Worm (Caenorhabditis elegans) whole organism, L1 larva: ENCODE data around the gene F58G1.8.

Experiments used
- F16B12.6 ChIP-seq: fragments of 150-350 bp; optimal IDR thresholded peaks from 2 replicates; lab custom pipeline; 2014; ENCODE audit warnings: missing biosample characterization, missing genetic modification characterization
- Y116A8C.19 ChIP-seq: sonication (generic microtip); optimal IDR thresholded peaks from 2 replicates; lab custom pipeline; 2016; ENCODE audit warnings: missing compliant biosample characterization, missing genetic modification characterization, borderline replicate concordance
- alr-1 ChIP-seq: fragments of 200-800 bp; sonication (Bioruptor generic); optimal IDR thresholded peaks from 2 replicates; lab custom pipeline; 2018; ENCODE audit warnings: borderline replicate concordance, mild to moderate bottlenecking, missing genetic modification characterization, missing compliant biosample characterization
- ama-1 ChIP-seq: fragments of 150-350 bp; optimal IDR thresholded peaks from 2 replicates; lab custom pipeline; 2014
- blmp-1 ChIP-seq: fragments of 150-350 bp; optimal IDR thresholded peaks from 2 replicates; lab custom pipeline; 2014; ENCODE audit warnings: missing biosample characterization, missing genetic modification characterization
- ceh-63 ChIP-seq: fragments of 200-800 bp; sonication (Bioruptor generic); optimal IDR thresholded peaks from 2 replicates; lab custom pipeline; 2018; ENCODE audit warnings: mild to moderate bottlenecking, missing genetic modification characterization, missing compliant biosample characterization
- ceh-8 ChIP-seq: fragments of 200-800 bp; sonication (Bioruptor generic); optimal IDR thresholded peaks from 2 replicates; lab custom pipeline; 2018; ENCODE audit warnings: mild to moderate bottlenecking, missing genetic modification characterization, moderate library complexity, missing compliant biosample characterization
- ceh-82 ChIP-seq, 3 experiments: fragments of 150-350 bp in 1 of 3; sonication (generic microtip) in 2 of 3; optimal IDR thresholded peaks; 2 replicates each; lab custom pipeline; 2014 to 2017; ENCODE audit warnings: missing biosample characterization in 3 of 3, missing genetic modification characterization in 3 of 3
- ceh-90 ChIP-seq: sonication (generic microtip); optimal IDR thresholded peaks from 2 replicates; lab custom pipeline; 2016; ENCODE audit warnings: missing genetic modification characterization, missing compliant biosample characterization
- dpl-1 ChIP-seq, 3 experiments: fragments of 150-350 bp in 2 of 3; sonication (generic microtip) in 1 of 3; optimal IDR thresholded peaks; 2 replicates each; lab custom pipeline; 2014 to 2017; ENCODE audit warnings: missing biosample characterization in 3 of 3, missing genetic modification characterization in 3 of 3, missing genetic modification reagents in 3 of 3
- efl-1 ChIP-seq, 4 experiments: fragments of 150-350 bp; optimal IDR thresholded peaks in 3 of 4; peaks in 1 of 4; 1 replicate in 1 of 4; 2 replicates in 3 of 4; lab custom pipeline; 2014; ENCODE audit warnings: missing biosample characterization in 2 of 4, missing genetic modification characterization in 2 of 4, missing genetic modification reagents in 2 of 4
- elt-2 ChIP-seq: sonication (generic microtip); optimal IDR thresholded peaks from 2 replicates; lab custom pipeline; 2016; ENCODE audit warnings: missing genetic modification characterization, mild to moderate bottlenecking, inconsistent platforms, missing compliant biosample characterization, missing genetic modification reagents
- elt-3 ChIP-seq, 6 experiments: fragments of 150-350 bp in 1 of 6; sonication (generic microtip); optimal IDR thresholded peaks; 2 replicates each; lab custom pipeline; 2017 to 2018; ENCODE audit warnings: missing biosample characterization in 6 of 6, missing genetic modification characterization in 6 of 6, inconsistent platforms in 1 of 6
- fkh-4 ChIP-seq: sonication (generic microtip); optimal IDR thresholded peaks from 2 replicates; lab custom pipeline; 2016; ENCODE audit warnings: missing compliant biosample characterization, missing genetic modification characterization, borderline replicate concordance
- fkh-8 ChIP-seq: sonication (generic microtip); optimal IDR thresholded peaks from 2 replicates; lab custom pipeline; 2016; ENCODE audit warnings: mild to moderate bottlenecking, missing genetic modification characterization, missing compliant biosample characterization
- hlh-17 ChIP-seq: fragments of 200-800 bp; sonication (Bioruptor generic); optimal IDR thresholded peaks from 2 replicates; lab custom pipeline; 2018; ENCODE audit warnings: missing genetic modification characterization, mild to moderate bottlenecking, missing compliant biosample characterization, moderate library complexity, borderline replicate concordance
- irx-1 ChIP-seq: sonication (generic microtip); optimal IDR thresholded peaks from 2 replicates; lab custom pipeline; 2016; ENCODE audit warnings: missing genetic modification characterization, missing compliant biosample characterization
- jun-1 ChIP-seq: fragments of 150-350 bp; optimal IDR thresholded peaks from 2 replicates; lab custom pipeline; 2014; ENCODE audit warnings: missing biosample characterization, missing genetic modification reagents, missing genetic modification characterization
- lin-14 ChIP-seq: fragments of 200-800 bp; sonication (Bioruptor generic); optimal IDR thresholded peaks from 2 replicates; lab custom pipeline; 2018; ENCODE audit warnings: mild to moderate bottlenecking, missing genetic modification characterization, moderate library complexity, missing compliant biosample characterization
- lin-15B ChIP-seq: fragments of 150-350 bp; sonication (generic microtip); optimal IDR thresholded peaks from 3 replicates; lab custom pipeline; 2014; ENCODE audit warnings: missing biosample characterization, missing genetic modification characterization
- lin-35 ChIP-seq, 2 experiments: fragments of 150-350 bp; optimal IDR thresholded peaks; 2 replicates each; lab custom pipeline; 2014; ENCODE audit warnings: missing biosample characterization in 2 of 2, missing genetic modification characterization in 2 of 2, missing genetic modification reagents in 2 of 2
- lin-39 ChIP-seq: fragments of 150-350 bp; optimal IDR thresholded peaks from 2 replicates; lab custom pipeline; 2014; ENCODE audit warnings: missing biosample characterization, missing genetic modification reagents, missing genetic modification characterization
- lsy-2 ChIP-seq, 2 experiments: fragments of 150-350 bp; optimal IDR thresholded peaks; 2 replicates each; lab custom pipeline; 2014; ENCODE audit warnings: missing biosample characterization in 2 of 2, missing genetic modification characterization in 2 of 2
- mab-9 ChIP-seq: fragments of 200-800 bp; sonication (Bioruptor generic); IDR thresholded peaks from 2 replicates; pipeline ENCODE4 v1.3.6; 2022; ENCODE audit warnings: missing genetic modification reagents, missing genetic modification characterization, missing compliant biosample characterization
- mep-1 ChIP-seq: fragments of 150-350 bp; optimal IDR thresholded peaks from 2 replicates; lab custom pipeline; 2014; ENCODE audit warnings: missing biosample characterization, missing genetic modification characterization
- nhr-11 ChIP-seq: fragments of 150-350 bp; optimal IDR thresholded peaks from 2 replicates; lab custom pipeline; 2014; ENCODE audit warnings: missing biosample characterization, missing genetic modification characterization
- nhr-19 ChIP-seq: fragments of 200-800 bp; sonication (Bioruptor generic); conservative IDR thresholded peaks from 2 replicates; pipeline ENCODE4 v1.3.6; 2022; ENCODE audit warnings: missing genetic modification characterization, missing compliant biosample characterization
- nhr-20 ChIP-seq: sonication (generic microtip); optimal IDR thresholded peaks from 2 replicates; lab custom pipeline; 2016; ENCODE audit warnings: mild to moderate bottlenecking, missing genetic modification characterization, missing compliant biosample characterization
- nhr-28 ChIP-seq: fragments of 150-350 bp; optimal IDR thresholded peaks from 2 replicates; lab custom pipeline; 2014; ENCODE audit warnings: missing biosample characterization, missing genetic modification characterization
- nhr-71 ChIP-seq: sonication (generic microtip); optimal IDR thresholded peaks from 2 replicates; lab custom pipeline; 2016; ENCODE audit warnings: mild to moderate bottlenecking, missing genetic modification characterization, moderate library complexity, missing compliant biosample characterization
- nhr-77 ChIP-seq: fragments of 150-350 bp; optimal IDR thresholded peaks from 2 replicates; lab custom pipeline; 2014; ENCODE audit warnings: missing biosample characterization, missing genetic modification characterization
- nhr-84 ChIP-seq: sonication (generic microtip); optimal IDR thresholded peaks from 2 replicates; lab custom pipeline; 2017; ENCODE audit warnings: missing biosample characterization, missing genetic modification characterization
- nhr-85 ChIP-seq: sonication (generic microtip); peaks from one replicate; lab custom pipeline; 2016; ENCODE audit warnings: missing genetic modification characterization, inconsistent platforms, missing compliant biosample characterization
- nhr-90 ChIP-seq: sonication (generic microtip); optimal IDR thresholded peaks from 2 replicates; lab custom pipeline; 2016; ENCODE audit warnings: mild to moderate bottlenecking, missing genetic modification characterization, missing compliant biosample characterization; ENCODE audit not compliant: poor library complexity
- pag-3 ChIP-seq: sonication (generic microtip); optimal IDR thresholded peaks from 2 replicates; lab custom pipeline; 2017; ENCODE audit warnings: missing genetic modification characterization, mild to moderate bottlenecking, missing compliant biosample characterization, antibody characterized with exemption, borderline replicate concordance; ENCODE audit not compliant: insufficient read depth
- pqm-1 ChIP-seq: sonication (generic microtip); optimal IDR thresholded peaks from 3 replicates; lab custom pipeline; 2017; ENCODE audit warnings: missing biosample characterization, missing genetic modification characterization
- snu-23 ChIP-seq: sonication (generic microtip); optimal IDR thresholded peaks from 2 replicates; lab custom pipeline; 2016; ENCODE audit warnings: missing genetic modification characterization, missing compliant biosample characterization
- sptf-1 ChIP-seq: fragments of 150-350 bp; optimal IDR thresholded peaks from 2 replicates; lab custom pipeline; 2014; ENCODE audit warnings: missing biosample characterization, missing genetic modification characterization
- sup-37 ChIP-seq: fragments of 200-800 bp; sonication (Bioruptor generic); optimal IDR thresholded peaks from 2 replicates; lab custom pipeline; 2018; ENCODE audit warnings: mild to moderate bottlenecking, missing genetic modification characterization, missing compliant biosample characterization
- swsn-7 ChIP-seq: sonication (generic microtip); optimal IDR thresholded peaks from 2 replicates; lab custom pipeline; 2016; ENCODE audit warnings: missing genetic modification characterization, missing compliant biosample characterization
- tbx-2 ChIP-seq: sonication (generic microtip); optimal IDR thresholded peaks from 2 replicates; lab custom pipeline; 2016; ENCODE audit warnings: missing genetic modification characterization, missing compliant biosample characterization
- unc-30 ChIP-seq: sonication (generic microtip); optimal IDR thresholded peaks from 2 replicates; lab custom pipeline; 2017; ENCODE audit warnings: missing biosample characterization, missing genetic modification characterization
- unc-62 ChIP-seq: fragments of 150-350 bp; optimal IDR thresholded peaks from 2 replicates; lab custom pipeline; 2014; ENCODE audit warnings: missing biosample characterization, missing genetic modification reagents, missing genetic modification characterization
- unc-86 ChIP-seq: sonication (generic microtip); optimal IDR thresholded peaks from 2 replicates; lab custom pipeline; 2016; ENCODE audit warnings: missing genetic modification characterization, missing compliant biosample characterization
- vab-15 ChIP-seq: sonication (generic microtip); optimal IDR thresholded peaks from 2 replicates; lab custom pipeline; 2017; ENCODE audit warnings: missing genotype, mild to moderate bottlenecking, missing genetic modification characterization, missing compliant biosample characterization

F58G1.8 gene

DNA sequence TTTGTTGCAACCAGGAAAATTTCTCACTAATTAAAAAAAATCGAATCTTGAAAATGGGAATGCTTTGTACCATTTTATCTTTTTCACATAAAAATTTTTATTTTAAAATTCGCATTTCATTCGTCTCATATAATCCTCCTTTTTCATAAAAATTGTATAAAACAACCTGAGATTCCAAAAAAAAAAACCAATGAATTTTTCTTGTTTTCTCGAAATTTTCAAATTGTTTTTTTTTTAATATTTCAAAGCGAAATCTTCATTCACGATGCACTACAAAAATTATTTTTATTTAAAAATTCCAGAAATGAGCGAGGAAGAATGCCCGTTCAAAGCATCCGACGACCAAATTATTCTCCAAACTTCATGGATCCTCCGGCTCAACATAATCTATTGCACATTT, 40.5 kb downstream of the F58G1.8 start, which contains the start of gene sra-14:
Gene sra-14, plus strand, starts transcription at position 301 of the 400 bp plus-strand sequence.
- TF ChIP-seq sptf-1 (tag; lab: Kevin White, UChicago) = no peak
- TF ChIP-seq mep-1 (tag; lab: Kevin White, UChicago) = no peak
- no peak for TF ChIP-seq nhr-85 (tag; lab: Kevin White, UChicago)
- TF ChIP-seq ceh-63 (GFP tag; lab: Kevin White, UChicago) = no peak
- no peak for TF ChIP-seq unc-30 (tag; lab: Kevin White, UChicago)
- no peak for TF ChIP-seq alr-1 (tag; lab: Kevin White, UChicago)
- no peak for TF ChIP-seq Y116A8C.19 (tag; lab: Kevin White, UChicago)
- TF ChIP-seq lin-14 (GFP tag; lab: Kevin White, UChicago) = no peak

DNA sequence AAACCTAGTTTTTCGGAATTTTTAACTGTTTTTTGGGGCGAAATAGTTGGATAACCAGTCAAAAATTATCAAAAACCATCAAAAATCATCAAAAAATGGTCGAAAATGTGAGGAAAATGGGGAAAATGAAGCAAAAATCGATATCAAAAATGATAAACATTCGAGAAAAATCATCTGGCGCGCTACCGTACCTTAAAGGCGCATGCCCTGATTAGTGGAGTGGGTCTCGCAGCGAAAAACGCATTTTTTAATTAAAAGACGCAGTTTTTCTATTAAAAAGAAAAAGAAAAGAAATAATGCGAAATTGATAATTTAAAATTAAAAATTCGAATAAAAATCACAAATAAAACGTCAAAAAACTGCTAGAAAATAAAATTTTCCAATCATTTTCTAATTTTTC, 45.0 kb downstream of the F58G1.8 start, which contains the start of gene F35C5.1:
Gene F35C5.1, plus strand, starts transcription at position 399 of the 400 bp plus-strand sequence.
- TF ChIP-seq vab-15 (tag; lab: Kevin White, UChicago) (no peak), fkh-4 (tag; lab: Kevin White, UChicago) (no peak)

DNA sequence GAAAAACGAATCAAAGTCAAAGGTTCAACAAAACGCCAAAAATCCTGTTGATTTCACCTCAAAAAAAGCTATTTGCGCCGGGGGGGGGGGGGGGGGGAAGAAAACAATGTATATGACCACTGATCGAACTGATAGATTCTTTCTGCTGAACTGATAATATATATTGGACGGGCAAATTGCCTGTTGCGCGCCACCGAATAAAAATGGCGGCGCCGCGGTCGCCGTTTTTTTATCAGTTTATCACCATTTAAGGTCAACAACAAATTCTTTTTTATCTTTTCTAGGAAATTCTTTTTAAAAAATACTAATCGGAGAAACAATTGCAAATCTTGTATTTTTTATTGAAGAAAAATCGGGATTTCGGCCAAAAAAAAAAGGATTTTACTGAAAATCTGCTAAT, 45.7 kb downstream of the F58G1.8 start:
- no peak for TF ChIP-seq F16B12.6 (tag; lab: Kevin White, UChicago)
- TF ChIP-seq ceh-90 (tag; lab: Kevin White, UChicago) = no peak
- no peak for TF ChIP-seq hlh-17
- TF ChIP-seq elt-2 = peak; percentile 73
- TF ChIP-seq elt-3 (tag; optimal IDR thresholded peaks at IDR 0.05; lab: Kevin White, UChicago) = peak in 1 of 6 experiments; percentile 70
- TF ChIP-seq nhr-28 (tag; lab: Kevin White, UChicago) = no peak
- TF ChIP-seq blmp-1 = peak; percentile 20
- TF ChIP-seq sptf-1 (tag; lab: Kevin White, UChicago) = no peak
- 0 out of 2 replicates have a peak, but pooled peaks have one; percentile 8 for TF ChIP-seq nhr-19
- TF ChIP-seq nhr-84 (tag; lab: Kevin White, UChicago) = no peak

DNA sequence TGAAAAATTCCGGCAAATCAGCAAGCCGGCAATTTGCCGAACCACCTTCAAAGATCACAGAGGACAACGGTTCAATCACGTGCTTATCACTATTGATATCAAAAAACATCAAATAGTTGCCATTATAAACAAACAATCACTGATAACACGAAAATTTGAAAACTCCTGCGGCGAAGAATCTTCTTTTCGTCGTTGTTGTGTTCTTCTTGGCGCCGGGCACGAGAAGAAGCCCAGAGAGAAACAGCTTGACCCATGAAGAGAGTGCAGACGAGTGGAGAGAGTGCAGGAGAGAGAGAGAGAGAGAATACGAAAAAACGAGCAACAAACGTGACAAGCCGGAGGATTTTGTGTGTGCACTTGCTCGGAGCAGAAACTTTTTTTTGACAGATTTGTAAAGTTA, 46.8 kb downstream of the F58G1.8 start:
- TF ChIP-seq dpl-1 (GFP tag; optimal IDR thresholded peaks at IDR 0.05; lab: Kevin White, UChicago) = peak in 2 of 3 experiments; percentile 11 to 36
- TF ChIP-seq elt-3 (tag; optimal IDR thresholded peaks at IDR 0.05; lab: Kevin White, UChicago) = peak in 1 of 6 experiments; percentile 60
- TF ChIP-seq pag-3 (tag; lab: Kevin White, UChicago) = no peak
- no peak for TF ChIP-seq mab-9 (GFP tag; lab: Robert Waterston, UW)
- TF ChIP-seq ama-1 (lab: Kevin White, UChicago) = peak; percentile 17
- TF ChIP-seq nhr-11 (tag; lab: Kevin White, UChicago) = no peak
- TF ChIP-seq nhr-77 (tag; lab: Kevin White, UChicago) = peak; percentile 24
- no peak for TF ChIP-seq sup-37 (GFP tag; lab: Kevin White, UChicago)
- peak; percentile 88 for TF ChIP-seq elt-2
- TF ChIP-seq swsn-7 (tag; lab: Kevin White, UChicago) = peak; percentile 14
- no peak for TF ChIP-seq fkh-8 (tag; lab: Kevin White, UChicago)
- TF ChIP-seq ceh-8 (GFP tag; lab: Kevin White, UChicago) = no peak
- TF ChIP-seq snu-23 (GFP tag; lab: Kevin White, UChicago) = peak; percentile 53
- peak; percentile 14 for TF ChIP-seq irx-1 (tag; lab: Kevin White, UChicago)
- TF ChIP-seq efl-1 (optimal IDR thresholded peaks at IDR 0.05; lab: Kevin White, UChicago) = peak; percentile 42 to 47
- peak; percentile 23 to 93 for TF ChIP-seq efl-1 (GFP tag; optimal IDR thresholded peaks at IDR 0.05 in 1 of 2; lab: Kevin White, UChicago)
- peak; percentile 4 to 26 for TF ChIP-seq lsy-2 (tag; optimal IDR thresholded peaks at IDR 0.05; lab: Kevin White, UChicago)
- TF ChIP-seq tbx-2 (tag; lab: Kevin White, UChicago) = peak; percentile 22
- TF ChIP-seq jun-1 (tag; lab: Kevin White, UChicago) = no peak
- peak in 1 of 2 experiments; percentile 48 for TF ChIP-seq lin-35 (GFP tag; optimal IDR thresholded peaks at IDR 0.05; lab: Kevin White, UChicago)
- peak in 1 of 3 experiments; percentile 43 for TF ChIP-seq ceh-82 (tag; optimal IDR thresholded peaks at IDR 0.05; lab: Kevin White, UChicago)
- no peak for TF ChIP-seq pqm-1
- TF ChIP-seq F16B12.6 (tag; lab: Kevin White, UChicago) = peak; percentile 3
- TF ChIP-seq unc-86 (tag; lab: Kevin White, UChicago) = no peak
- TF ChIP-seq nhr-71 (tag; lab: Kevin White, UChicago) = peak; percentile 69
- peak; percentile 47 for TF ChIP-seq nhr-20 (tag; lab: Kevin White, UChicago)
- TF ChIP-seq unc-62 = no peak
- peak; percentile 39 for TF ChIP-seq nhr-90 (tag; lab: Kevin White, UChicago)
- TF ChIP-seq lin-15B (tag; lab: Kevin White, UChicago) = no peak
- TF ChIP-seq nhr-19 = no peak
- peak; percentile 18 for TF ChIP-seq blmp-1
- no peak for TF ChIP-seq lin-39 (tag; lab: Kevin White, UChicago)
